Fruit fly (Drosophila melanogaster) whole organism, pupa: ENCODE results near the gene Glut3.

ENCODE experiments used
- CG12605 ChIP-seq: fragments of 200-800 bp; sonication (Bioruptor generic); IDR thresholded peaks from 2 replicates; pipeline ENCODE4 v1.3.6; 2022; ENCODE audit warnings: missing biosample characterization, missing genetic modification characterization
- EcR ChIP-seq: fragments of 200-800 bp; sonication (Bioruptor generic); optimal IDR thresholded peaks from 3 replicates; lab custom pipeline; 2019; ENCODE audit warnings: missing biosample characterization, missing genetic modification characterization, mild to moderate bottlenecking, moderate library complexity, missing genetic modification reagents
- Ets98B ChIP-seq: fragments of 200-800 bp; sonication (Bioruptor generic); IDR thresholded peaks from 2 replicates; pipeline ENCODE4 v1.3.6; 2022; ENCODE audit warnings: missing biosample characterization, missing genetic modification characterization
- Pif1B ChIP-seq: fragments of 200-800 bp; sonication (Bioruptor generic); optimal IDR thresholded peaks from 3 replicates; lab custom pipeline; 2016; ENCODE audit warnings: missing biosample characterization, missing genetic modification characterization

- TF ChIP-seq EcR (no peak), CG12605 (GFP tag; lab: Robert Waterston, UW) (no peak), Ets98B (GFP tag; lab: Robert Waterston, UW) (no peak), Pif1B (no peak)
Observed at dm6 chr3R:16806141-16806540, 18.0 kb downstream of the Glut3 start.
